Fruit fly (Drosophila melanogaster): ENCODE measurements around the gene Dpy-30L2.

Gene Dpy-30L2

dm6 chr3L:4016754-4017153 lies 30.8 kb downstream of the Dpy-30L2 start (continued):
- no peak for TF ChIP-seq crc (GFP tag; optimal IDR thresholded peaks at IDR 0.05)
- no peak for TF ChIP-seq pzg (GFP tag; optimal IDR thresholded peaks at IDR 0.05)
- TF ChIP-seq CkIIα-i1 (GFP tag; IDR thresholded peaks at IDR 0.05): no peak
- TF ChIP-seq CG15269 (tag; optimal IDR thresholded peaks at IDR 0.05): peak; percentile 29
- TF ChIP-seq CG4617 (GFP tag; optimal IDR thresholded peaks at IDR 0.05; ENCODE audit: borderline replicate concordance): peak; percentile 16
- TF ChIP-seq gsb-n (tag; optimal IDR thresholded peaks at IDR 0.05): peak; percentile 65
- TF ChIP-seq CG3995 (GFP tag; optimal IDR thresholded peaks at IDR 0.05): no peak
- TF ChIP-seq insv (GFP tag; optimal IDR thresholded peaks at IDR 0.05): no peak
- TF ChIP-seq aop (GFP tag; IDR thresholded peaks at IDR 0.05): no peak
- peak; percentile 39 for TF ChIP-seq CG12236 (GFP tag; optimal IDR thresholded peaks at IDR 0.05)
- TF ChIP-seq E2f1 (GFP tag; IDR thresholded peaks at IDR 0.05): peak; percentile 37; the same call in 1 of the 2 replicates
- TF ChIP-seq CG8290 (GFP tag; optimal IDR thresholded peaks at IDR 0.05): peak; percentile 46
- peak in 1 of 2 experiments; percentile 67 for TF ChIP-seq CG8290 (tag; optimal IDR thresholded peaks at IDR 0.05)
- TF ChIP-seq Hmr (GFP tag; optimal IDR thresholded peaks at IDR 0.05): no peak
- peak; percentile 61 for TF ChIP-seq Ada2b (GFP tag; IDR thresholded peaks at IDR 0.05)
- no peak for TF ChIP-seq abd-A (tag; optimal IDR thresholded peaks at IDR 0.05)
- no peak for TF ChIP-seq Hr39 (optimal IDR thresholded peaks at IDR 0.05)
- no peak for TF ChIP-seq gcm2 (GFP tag; optimal IDR thresholded peaks at IDR 0.05)
- TF ChIP-seq CG32532 (GFP tag; IDR thresholded peaks at IDR 0.05): 0 out of 2 replicates have a peak, but pooled peaks have one; percentile 19
- no peak for TF ChIP-seq exex (tag; optimal IDR thresholded peaks at IDR 0.05)
- TF ChIP-seq hbn (GFP tag; IDR thresholded peaks at IDR 0.05; ENCODE audit: partially characterized antibody): no peak
- peak; percentile 54 for TF ChIP-seq btn (GFP tag; optimal IDR thresholded peaks at IDR 0.05)
- no peak for TF ChIP-seq CG2120 (GFP tag; optimal IDR thresholded peaks at IDR 0.05)
- no peak for TF ChIP-seq NC2α (GFP tag; optimal IDR thresholded peaks at IDR 0.05)
- TF ChIP-seq CG4404 (GFP tag; IDR thresholded peaks at IDR 0.05): peak; percentile 86
- TF ChIP-seq mirr (GFP tag; optimal IDR thresholded peaks at IDR 0.05): no peak
- peak; percentile 90 for TF ChIP-seq Med (GFP tag)
- peak; percentile 52; the same call in 1 of the 2 replicates for TF ChIP-seq CG14667 (GFP tag; IDR thresholded peaks at IDR 0.05)
- peak; percentile 63 for TF ChIP-seq CG13424 (tag; optimal IDR thresholded peaks at IDR 0.05)
- peak; percentile 51 for TF ChIP-seq CG6813 (GFP tag; optimal IDR thresholded peaks at IDR 0.05)
- TF ChIP-seq nerfin-2 (GFP tag; IDR thresholded peaks at IDR 0.05; ENCODE audit: partially characterized antibody): no peak
- no peak for TF ChIP-seq Dip3 (GFP tag; optimal IDR thresholded peaks at IDR 0.05)
- peak; percentile 39 for TF ChIP-seq mam (GFP tag; optimal IDR thresholded peaks at IDR 0.05)
- peak; percentile 58 for TF ChIP-seq dmrt99B (tag; optimal IDR thresholded peaks at IDR 0.05)
- TF ChIP-seq MTF-1 (GFP tag; optimal IDR thresholded peaks at IDR 0.05; ENCODE audit: borderline replicate concordance): peak; percentile 63
- peak; percentile 45 for TF ChIP-seq slp2 (GFP tag; optimal IDR thresholded peaks at IDR 0.05)
- TF ChIP-seq dati (GFP tag; IDR thresholded peaks at IDR 0.05): peak; percentile 70

- TF ChIP-seq Abd-B (GFP tag; optimal IDR thresholded peaks at IDR 0.05) (no peak), row (GFP tag; IDR thresholded peaks at IDR 0.05) (peak; percentile 28; the same call in 1 of the 3 replicates), zf30C (GFP tag; optimal IDR thresholded peaks at IDR 0.05) (no peak), CG1603 (tag; optimal IDR thresholded peaks at IDR 0.05) (peak; percentile 36), B-H1 (GFP tag; IDR thresholded peaks at IDR 0.05) (no peak), CG4424 (GFP tag; optimal IDR thresholded peaks at IDR 0.05) (no peak), kah (GFP tag; optimal IDR thresholded peaks at IDR 0.05) (no peak), CG17328 (GFP tag; IDR thresholded peaks at IDR 0.05) (no peak), yki (optimal IDR thresholded peaks at IDR 0.05) (no peak), CG7372 (GFP tag; IDR thresholded peaks at IDR 0.05) (no peak), YL-1 (GFP tag; optimal IDR thresholded peaks at IDR 0.05) (no peak), nmo (GFP tag; optimal IDR thresholded peaks at IDR 0.05) (peak; percentile 14), h (optimal IDR thresholded peaks at IDR 0.05) (no peak), Ets65A (GFP tag) (peak; percentile 93), Optix (GFP tag; IDR thresholded peaks at IDR 0.05) (no peak), mirr (GFP tag; optimal IDR thresholded peaks at IDR 0.05) (no peak), Hr3 (GFP tag; optimal IDR thresholded peaks at IDR 0.05) (no peak), chm (GFP tag; IDR thresholded peaks at IDR 0.05) (no peak), CG12155 (GFP tag; optimal IDR thresholded peaks at IDR 0.05) (no peak)
Measured at dm6 chr3L:4014349-4014748, 33.2 kb downstream of the Dpy-30L2 start.

Measured in whole organism, embryonic.